Fruit fly (Drosophila melanogaster): ENCODE data around the gene barc.

DNA sequence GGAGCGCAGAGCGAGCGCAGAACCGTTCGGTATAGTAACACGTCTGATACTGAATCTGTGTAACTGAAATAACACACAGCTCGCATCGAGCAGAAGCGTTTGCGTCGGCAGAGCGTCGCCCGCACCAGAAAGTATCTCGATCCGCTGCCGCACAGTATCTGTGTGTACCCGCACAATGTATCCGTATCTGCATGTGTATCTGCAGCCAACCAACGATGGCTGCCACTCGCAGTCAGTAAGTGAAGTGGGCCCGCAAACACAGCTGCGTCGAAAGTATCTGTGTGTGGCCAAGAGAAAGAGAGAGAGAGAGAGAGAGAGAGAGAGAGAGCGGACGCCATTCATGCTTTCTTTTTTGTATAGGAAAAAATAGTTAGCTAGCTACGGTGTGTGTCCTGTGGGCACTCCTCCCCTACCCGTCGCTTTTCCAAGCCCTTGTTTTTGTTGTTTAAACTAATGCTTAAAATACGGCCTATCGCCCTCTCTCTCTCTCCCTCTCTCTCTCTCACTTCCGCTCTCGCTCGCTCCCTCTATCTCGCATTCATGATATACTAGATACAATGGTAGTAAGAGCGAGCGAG is 43.6 kb upstream of the barc start, which contains the start of gene croc:
- TF ChIP-seq CG8478 (optimal IDR thresholded peaks at IDR 0.05) (no peak), CTCF (optimal IDR thresholded peaks at IDR 0.05) (peak in 1 of 2 experiments; percentile 12)
